Fruit fly (Drosophila melanogaster) whole organism, adult: ENCODE measurements around the gene topi.

Experiments used
- CG5204 ChIP-seq: fragments of 200-800 bp; sonication (Bioruptor generic); optimal IDR thresholded peaks from 2 replicates; lab custom pipeline; 2016; ENCODE audit warnings: missing biosample characterization, missing genetic modification characterization
- cnc ChIP-seq, 2 experiments: fragments of >200 bp; optimal IDR thresholded peaks; 2 replicates each; lab custom pipeline; 2017
- kay ChIP-seq: fragments of 200-800 bp; sonication (Bioruptor generic); peaks from one replicate; lab custom pipeline; 2016; ENCODE audit warnings: missing biosample characterization, missing genetic modification characterization, borderline replicate concordance
- ovo ChIP-seq: fragments of 200-800 bp; sonication (Bioruptor generic); optimal IDR thresholded peaks from 2 replicates; lab custom pipeline; 2016; ENCODE audit warnings: missing biosample characterization, missing genetic modification characterization

DNA sequence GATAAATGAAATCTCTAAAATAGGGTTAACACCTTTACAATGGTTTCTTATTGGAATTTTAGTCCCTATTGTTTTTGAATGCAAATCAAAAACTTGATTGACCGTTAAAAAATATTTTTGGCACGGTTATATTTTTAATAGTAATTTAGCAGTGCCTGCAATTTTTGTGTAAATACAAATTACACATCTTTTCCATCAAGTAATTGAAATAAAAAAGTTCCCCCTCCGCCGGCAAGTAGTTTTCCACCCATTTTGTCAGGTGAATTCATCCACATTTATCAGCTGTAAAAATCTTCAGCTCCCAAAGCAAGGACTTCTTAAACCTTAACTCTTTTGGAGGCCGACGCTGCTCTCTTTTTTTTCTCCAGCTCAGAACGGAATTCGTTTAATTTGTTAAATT lies 48.8 kb downstream of the topi start, which contains the start of gene CG34302:
- no peak for TF ChIP-seq ovo (GFP tag; lab: Kevin White, UChicago)
- TF ChIP-seq kay (GFP tag; lab: Kevin White, UChicago), result no peak
- no peak for TF ChIP-seq CG5204
- no peak for TF ChIP-seq cnc (optimal IDR thresholded peaks at IDR 0.05; lab: Kevin White, UChicago)
